Fruit fly (Drosophila melanogaster) whole organism, embryonic: ENCODE results near the gene CG15418.

ENCODE experiments used
- Aef1 ChIP-seq: fragments of 200-800 bp; sonication (Bioruptor generic); IDR thresholded peaks from 3 replicates; pipeline ENCODE4 v1.3.6; 2022; ENCODE audit warnings: missing biosample characterization, missing genetic modification characterization
- Bteb2 ChIP-seq: fragments of 200-800 bp; sonication (Bioruptor generic); optimal IDR thresholded peaks from 2 replicates; lab custom pipeline; 2016; ENCODE audit warnings: missing biosample characterization, missing genetic modification characterization
- CG11696 ChIP-seq: fragments of 200-800 bp; sonication (Bioruptor generic); IDR thresholded peaks from 2 replicates; pipeline ENCODE4 v1.3.6; 2022; ENCODE audit warnings: missing biosample characterization, missing genetic modification characterization
- CG12942 ChIP-seq: fragments of 200-800 bp; sonication (Bioruptor generic); optimal IDR thresholded peaks from 3 replicates; lab custom pipeline; 2016; ENCODE audit warnings: missing biosample characterization, missing genetic modification characterization
- CG13123 ChIP-seq: fragments of 200-800 bp; sonication (Bioruptor generic); optimal IDR thresholded peaks from 2 replicates; lab custom pipeline; 2016; ENCODE audit warnings: missing biosample characterization, missing genetic modification characterization
- CG13296 ChIP-seq: fragments of 200-800 bp; sonication (Bioruptor generic); optimal IDR thresholded peaks from 3 replicates; lab custom pipeline; 2018; ENCODE audit warnings: missing biosample characterization, mild to moderate bottlenecking, missing genetic modification characterization
- CG14710 ChIP-seq: fragments of 200-800 bp; sonication (Bioruptor generic); optimal IDR thresholded peaks from 3 replicates; lab custom pipeline; 2019; ENCODE audit warnings: missing biosample characterization, mild to moderate bottlenecking, missing genetic modification characterization, moderate library complexity
- CG14860 ChIP-seq: fragments of 200-800 bp; sonication (Bioruptor generic); IDR thresholded peaks from 3 replicates; pipeline ENCODE4 v1.3.6; 2022; ENCODE audit warnings: missing biosample characterization, missing genetic modification characterization; ENCODE audit not compliant: partially characterized antibody
- CG14965 ChIP-seq: fragments of 200-800 bp; sonication (Bioruptor generic); optimal IDR thresholded peaks from 2 replicates; lab custom pipeline; 2016; ENCODE audit warnings: missing biosample characterization, missing genetic modification characterization, borderline replicate concordance
- CG15269 ChIP-seq: fragments of 200-800 bp; sonication (Bioruptor generic); optimal IDR thresholded peaks from 2 replicates; lab custom pipeline; 2018; ENCODE audit warnings: missing biosample characterization, mild to moderate bottlenecking, missing genetic modification characterization, moderate library complexity
- CG17328 ChIP-seq: fragments of 200-800 bp; sonication (Bioruptor generic); IDR thresholded peaks from 2 replicates; pipeline ENCODE4 v1.3.6; 2022; ENCODE audit warnings: missing biosample characterization, missing genetic modification characterization
- CG17612 ChIP-seq: fragments of 200-800 bp; sonication (Bioruptor generic); IDR thresholded peaks from 2 replicates; pipeline ENCODE4 v1.3.6; 2022; ENCODE audit warnings: missing biosample characterization, missing genetic modification characterization
- CG18599 ChIP-seq: fragments of 200-800 bp; sonication (Bioruptor generic); optimal IDR thresholded peaks from 3 replicates; lab custom pipeline; 2017; ENCODE audit warnings: missing biosample characterization, missing genetic modification characterization, mild to moderate bottlenecking, moderate library complexity, missing genetic modification reagents
- CG18764 ChIP-seq: fragments of 200-800 bp; sonication (Bioruptor generic); optimal IDR thresholded peaks from 3 replicates; lab custom pipeline; 2016; ENCODE audit warnings: missing biosample characterization, missing genetic modification characterization
- CG2202 ChIP-seq: fragments of 200-800 bp; sonication (Bioruptor generic); optimal IDR thresholded peaks from 2 replicates; lab custom pipeline; 2018; ENCODE audit warnings: missing biosample characterization, mild to moderate bottlenecking, missing genetic modification characterization
- CG3065 ChIP-seq: fragments of 200-800 bp; sonication (Bioruptor generic); optimal IDR thresholded peaks from 2 replicates; lab custom pipeline; 2016; ENCODE audit warnings: missing biosample characterization, missing genetic modification characterization
- CG3726 ChIP-seq: fragments of 200-800 bp; sonication (Bioruptor generic); IDR thresholded peaks from 3 replicates; pipeline ENCODE4, ENCODE4 v1.3.6; 2022; ENCODE audit warnings: missing biosample characterization, missing genetic modification characterization
- CG4424 ChIP-seq: fragments of 200-800 bp; sonication (Bioruptor generic); optimal IDR thresholded peaks from 3 replicates; lab custom pipeline; 2016; ENCODE audit warnings: missing biosample characterization, missing genetic modification characterization
- CG6654 ChIP-seq: fragments of 200-800 bp; sonication (Bioruptor generic); optimal IDR thresholded peaks from 2 replicates; lab custom pipeline; 2017; ENCODE audit warnings: missing biosample characterization, mild to moderate bottlenecking, missing genetic modification characterization
- CG6765 ChIP-seq: fragments of 200-800 bp; sonication (Bioruptor generic); optimal IDR thresholded peaks from 3 replicates; lab custom pipeline; 2017; ENCODE audit warnings: missing biosample characterization, mild to moderate bottlenecking, missing genetic modification characterization
- CG8765 ChIP-seq: fragments of 200-800 bp; sonication (Bioruptor generic); IDR thresholded peaks from 2 replicates; pipeline ENCODE4 v1.3.6; 2022; ENCODE audit warnings: missing biosample characterization, missing genetic modification characterization
- CG9437 ChIP-seq: fragments of 200-800 bp; sonication (Bioruptor generic); optimal IDR thresholded peaks from 2 replicates; lab custom pipeline; 2018; ENCODE audit warnings: missing biosample characterization, mild to moderate bottlenecking, missing genetic modification characterization
- Dbx ChIP-seq: fragments of 200-800 bp; sonication (Bioruptor generic); IDR thresholded peaks from 3 replicates; pipeline ENCODE4 v1.3.6; 2022; ENCODE audit warnings: missing biosample characterization, missing genetic modification characterization
- Dek ChIP-seq: fragments of 200-800 bp; sonication (Bioruptor generic); optimal IDR thresholded peaks from 3 replicates; lab custom pipeline; 2019; ENCODE audit warnings: missing biosample characterization, mild to moderate bottlenecking, missing genetic modification characterization, moderate library complexity
- Dref ChIP-seq: fragments of 200-800 bp; sonication (Bioruptor generic); IDR thresholded peaks from 2 replicates; pipeline ENCODE4 v1.3.6; 2022; ENCODE audit warnings: missing biosample characterization, missing genetic modification characterization
- Fer3 ChIP-seq: fragments of 200-800 bp; sonication (Bioruptor generic); optimal IDR thresholded peaks from 2 replicates; lab custom pipeline; 2018; ENCODE audit warnings: missing biosample characterization, mild to moderate bottlenecking, missing genetic modification characterization, moderate library complexity
- Hmr ChIP-seq: fragments of 200-800 bp; sonication (Bioruptor generic); optimal IDR thresholded peaks from 3 replicates; lab custom pipeline; 2017; ENCODE audit warnings: mild to moderate bottlenecking, missing biosample characterization, missing genetic modification reagents, missing genetic modification characterization
- Med ChIP-seq: fragments of 200-800 bp; sonication (Bioruptor generic); peaks from one replicate; lab custom pipeline; 2016; ENCODE audit warnings: missing biosample characterization, missing genetic modification characterization, mild to moderate bottlenecking, inconsistent platforms, moderate library complexity
- Oaz ChIP-seq: fragments of 200-800 bp; sonication (Bioruptor generic); IDR thresholded peaks from 2 replicates; pipeline ENCODE4 v1.3.6; 2022; ENCODE audit warnings: missing biosample characterization, missing genetic modification characterization
- bbx ChIP-seq: fragments of 200-800 bp; sonication (Bioruptor generic); IDR thresholded peaks from 2 replicates; pipeline ENCODE4 v1.3.6; 2022; ENCODE audit warnings: missing biosample characterization, missing genetic modification characterization; ENCODE audit not compliant: partially characterized antibody
- cg ChIP-seq: fragments of 200-800 bp; sonication (Bioruptor generic); optimal IDR thresholded peaks from 3 replicates; lab custom pipeline; 2019; ENCODE audit warnings: missing biosample characterization, mild to moderate bottlenecking, missing genetic modification characterization, moderate library complexity
- corto ChIP-seq: fragments of 200-800 bp; sonication (Bioruptor generic); optimal IDR thresholded peaks from 2 replicates; lab custom pipeline; 2016; ENCODE audit warnings: missing biosample characterization, mild to moderate bottlenecking, missing genetic modification characterization, moderate library complexity
- dati ChIP-seq: fragments of 200-800 bp; sonication (Bioruptor generic); IDR thresholded peaks from 2 replicates; pipeline ENCODE4 v1.3.6; 2022; ENCODE audit warnings: missing biosample characterization, missing genetic modification characterization
- dmrt11E ChIP-seq: fragments of 200-800 bp; sonication (Bioruptor generic); optimal IDR thresholded peaks from 3 replicates; lab custom pipeline; 2018; ENCODE audit warnings: missing biosample characterization, mild to moderate bottlenecking, missing genetic modification characterization, moderate library complexity
- dmrt99B ChIP-seq: fragments of 200-800 bp; sonication (Bioruptor generic); optimal IDR thresholded peaks from 2 replicates; lab custom pipeline; 2018; ENCODE audit warnings: missing biosample characterization, mild to moderate bottlenecking, missing genetic modification characterization, moderate library complexity
- eve ChIP-seq, 2 experiments: fragments of >200 bp; optimal IDR thresholded peaks; 2 replicates each; lab custom pipeline; 2017; ENCODE audit warnings: missing biosample characterization in 2 of 2, missing genetic modification characterization in 2 of 2
- fd96Cb ChIP-seq: fragments of 200-800 bp; sonication (Bioruptor generic); optimal IDR thresholded peaks from 2 replicates; lab custom pipeline; 2018; ENCODE audit warnings: missing biosample characterization, mild to moderate bottlenecking, missing genetic modification characterization, moderate library complexity
- ftz-f1 ChIP-seq: fragments of 200-800 bp; sonication (Bioruptor generic); optimal IDR thresholded peaks from 2 replicates; lab custom pipeline; 2016; ENCODE audit warnings: missing biosample characterization, missing genetic modification characterization
- gsb-n ChIP-seq: fragments of 200-800 bp; sonication (Bioruptor generic); optimal IDR thresholded peaks from 3 replicates; lab custom pipeline; 2018; ENCODE audit warnings: missing biosample characterization, mild to moderate bottlenecking, missing genetic modification characterization
- hbn ChIP-seq: fragments of 200-800 bp; sonication (Bioruptor generic); IDR thresholded peaks from 2 replicates; pipeline ENCODE4 v1.3.6; 2022; ENCODE audit warnings: missing biosample characterization, missing genetic modification characterization; ENCODE audit not compliant: partially characterized antibody
- klu ChIP-seq: fragments of 200-800 bp; sonication (Bioruptor generic); IDR thresholded peaks from 2 replicates; pipeline ENCODE4 v1.3.6; 2022; ENCODE audit warnings: missing biosample characterization, missing genetic modification characterization
- luna ChIP-seq: fragments of 200-800 bp; sonication (Bioruptor generic); optimal IDR thresholded peaks from 2 replicates; lab custom pipeline; 2016; ENCODE audit warnings: missing biosample characterization, missing genetic modification characterization
- nom ChIP-seq: fragments of 200-800 bp; sonication (Bioruptor generic); optimal IDR thresholded peaks from 2 replicates; lab custom pipeline; 2017; ENCODE audit warnings: missing biosample characterization, missing genetic modification characterization, mild to moderate bottlenecking, moderate library complexity, missing genetic modification reagents
- oc ChIP-seq: fragments of 200-800 bp; sonication (Bioruptor generic); optimal IDR thresholded peaks from 2 replicates; lab custom pipeline; 2018; ENCODE audit warnings: missing biosample characterization, mild to moderate bottlenecking, missing genetic modification characterization, moderate library complexity
- sd ChIP-seq: fragments of 200-800 bp; sonication (Bioruptor generic); optimal IDR thresholded peaks from 3 replicates; lab custom pipeline; 2018; ENCODE audit warnings: missing biosample characterization, mild to moderate bottlenecking, missing genetic modification characterization, moderate library complexity
- sens ChIP-seq: fragments of 200-800 bp; sonication (Bioruptor generic); peaks from one replicate; lab custom pipeline; 2016; ENCODE audit warnings: missing biosample characterization, missing genetic modification characterization
- sens-2 ChIP-seq: fragments of 200-800 bp; sonication (Bioruptor generic); IDR thresholded peaks from 2 replicates; pipeline ENCODE4 v1.3.6; 2022; ENCODE audit warnings: missing biosample characterization, missing genetic modification characterization
- slp2 ChIP-seq: fragments of 200-800 bp; sonication (Bioruptor generic); optimal IDR thresholded peaks from 2 replicates; lab custom pipeline; 2016; ENCODE audit warnings: missing biosample characterization, missing genetic modification characterization
- sr ChIP-seq: fragments of 200-800 bp; sonication (Bioruptor generic); IDR thresholded peaks from 3 replicates; pipeline ENCODE4 v1.3.6; 2022; ENCODE audit warnings: missing biosample characterization, missing genetic modification characterization
- tx ChIP-seq: fragments of 200-800 bp; sonication (Bioruptor generic); optimal IDR thresholded peaks from 2 replicates; lab custom pipeline; 2016; ENCODE audit warnings: missing biosample characterization, missing genetic modification characterization
- z ChIP-seq: fragments of 200-800 bp; sonication (Bioruptor generic); IDR thresholded peaks from 3 replicates; pipeline ENCODE4 v1.3.6; 2022; ENCODE audit warnings: missing biosample characterization, missing genetic modification characterization

The CG15418 gene

DNA sequence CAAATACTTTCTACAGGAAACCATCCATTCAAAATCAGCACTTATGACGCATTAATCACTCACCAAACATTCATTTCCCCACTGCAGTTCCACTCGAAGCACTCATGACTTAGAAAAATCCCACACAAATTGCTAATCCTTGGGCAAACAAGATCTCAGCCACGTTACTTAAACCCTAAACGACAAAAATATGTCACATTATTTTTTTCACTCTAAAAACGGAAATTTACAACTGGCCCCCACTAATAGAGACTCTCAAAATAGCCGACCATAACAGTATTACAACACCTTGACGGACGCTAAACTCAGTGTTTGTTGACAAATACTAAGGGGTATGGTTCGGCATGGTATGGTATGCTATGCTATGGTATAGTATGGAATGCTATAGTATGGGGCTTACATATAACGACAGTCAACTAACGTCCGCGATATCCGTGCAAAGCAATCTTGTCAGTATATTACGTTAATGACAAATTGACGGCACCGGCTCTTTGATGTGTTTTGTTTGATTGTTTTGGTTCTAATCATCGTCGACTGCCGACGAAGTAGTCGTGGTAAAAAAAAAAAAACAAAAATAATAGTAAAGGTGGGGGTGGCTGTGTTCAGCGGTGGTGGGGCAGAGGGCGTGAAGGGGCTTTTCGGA, 48.9 kb downstream of the CG15418 start (continued):
- TF ChIP-seq CG15269, result no peak
- TF ChIP-seq Dref, result no peak
- no peak for TF ChIP-seq dmrt11E (tag; lab: Kevin White, UChicago)
- no peak for TF ChIP-seq fd96Cb (tag; lab: Kevin White, UChicago)
- no peak for TF ChIP-seq CG6654 (GFP tag; lab: Kevin White, UChicago)
- no peak for TF ChIP-seq bbx (GFP tag; lab: Robert Waterston, UW)
- TF ChIP-seq CG11696 (GFP tag; lab: Robert Waterston, UW), result no peak
- no peak for TF ChIP-seq luna (GFP tag; lab: Kevin White, UChicago)
- TF ChIP-seq Dek (tag; lab: Kevin White, UChicago), result no peak
- peak; percentile 66 for TF ChIP-seq sd (tag; lab: Kevin White, UChicago)
- TF ChIP-seq Med (GFP tag; lab: Kevin White, UChicago), result peak; percentile 66
- no peak for TF ChIP-seq Dbx (GFP tag; lab: Robert Waterston, UW)
- no peak for TF ChIP-seq dmrt99B
- TF ChIP-seq Aef1 (GFP tag; lab: Robert Waterston, UW), result no peak
- peak; percentile 69 for TF ChIP-seq sens (GFP tag; lab: Kevin White, UChicago)
- TF ChIP-seq oc, result no peak
- TF ChIP-seq CG3726 (GFP tag; lab: Robert Waterston, UW), result no peak
- no peak for TF ChIP-seq sr (GFP tag; lab: Robert Waterston, UW)
- no peak for TF ChIP-seq CG17612 (GFP tag; lab: Robert Waterston, UW)
- no peak for TF ChIP-seq CG13123 (GFP tag; lab: Kevin White, UChicago)
- TF ChIP-seq nom (GFP tag; lab: Kevin White, UChicago), result no peak
- TF ChIP-seq slp2 (GFP tag; lab: Kevin White, UChicago), result no peak
- TF ChIP-seq CG14710 (tag; lab: Kevin White, UChicago), result no peak
- no peak for TF ChIP-seq hbn (GFP tag; lab: Robert Waterston, UW)
- TF ChIP-seq dati, result no peak
- TF ChIP-seq CG9437 (GFP tag; lab: Kevin White, UChicago), result no peak
- no peak for TF ChIP-seq CG13296
- no peak for TF ChIP-seq CG18599
- TF ChIP-seq Fer3 (tag; lab: Kevin White, UChicago), result no peak
- TF ChIP-seq CG14860 (GFP tag; lab: Robert Waterston, UW), result no peak
- TF ChIP-seq CG4424, result no peak
- no peak for TF ChIP-seq CG2202 (tag; lab: Kevin White, UChicago)
- no peak for TF ChIP-seq CG3065
- no peak for TF ChIP-seq klu (GFP tag; lab: Robert Waterston, UW)
- no peak for TF ChIP-seq CG17328 (GFP tag; lab: Robert Waterston, UW)
- no peak for TF ChIP-seq Hmr (GFP tag; lab: Kevin White, UChicago)
- TF ChIP-seq gsb-n (tag; lab: Kevin White, UChicago), result no peak
- TF ChIP-seq CG14965 (GFP tag; lab: Kevin White, UChicago), result no peak
- TF ChIP-seq ftz-f1 (GFP tag; lab: Kevin White, UChicago), result no peak
- no peak for TF ChIP-seq tx (GFP tag; lab: Kevin White, UChicago)
- TF ChIP-seq cg (GFP tag; lab: Kevin White, UChicago), result no peak
- peak in 1 of 2 experiments; percentile 60 for TF ChIP-seq eve (GFP tag; optimal IDR thresholded peaks at IDR 0.05; lab: Kevin White, UChicago)
- no peak for TF ChIP-seq sens-2 (GFP tag; lab: Robert Waterston, UW)
- no peak for TF ChIP-seq CG18764
- TF ChIP-seq corto (GFP tag; lab: Kevin White, UChicago), result no peak
- TF ChIP-seq CG12942, result no peak
- TF ChIP-seq CG6765 (GFP tag; lab: Kevin White, UChicago), result no peak
- TF ChIP-seq z (GFP tag; lab: Robert Waterston, UW), result peak; percentile 56; the same call in 1 of the 3 replicates
- no peak for TF ChIP-seq Oaz
- TF ChIP-seq Bteb2 (GFP tag; lab: Kevin White, UChicago), result no peak
- no peak for TF ChIP-seq CG8765
